Worm (Caenorhabditis elegans): Measurements from ENCODE around the gene mars-1.
A peak's percentile ranks its signal among the peaks of the same experiment; 100 is the strongest.

Gene mars-1

ce11 chrIV:11592820-11593219 is 42.5 kb downstream of the mars-1 start:
- no peak for TF ChIP-seq mab-5 (tag; optimal IDR thresholded peaks at IDR 0.05)
- no peak for TF ChIP-seq nhr-23 (tag; optimal IDR thresholded peaks at IDR 0.05)
- TF ChIP-seq aly-2 (tag; optimal IDR thresholded peaks at IDR 0.05), result no peak
- TF ChIP-seq nhr-21 (tag; optimal IDR thresholded peaks at IDR 0.05), result no peak
- TF ChIP-seq unc-39 (tag; optimal IDR thresholded peaks at IDR 0.05), result no peak
- TF ChIP-seq lin-11 (tag; optimal IDR thresholded peaks at IDR 0.05), result no peak
- no peak for TF ChIP-seq Y55F3AM.14 (GFP tag; optimal IDR thresholded peaks at IDR 0.05)
- peak; percentile 51 for TF ChIP-seq C34F6.9 (tag; optimal IDR thresholded peaks at IDR 0.05)
- no peak for TF ChIP-seq nhr-12 (tag; optimal IDR thresholded peaks at IDR 0.05)
- no peak for TF ChIP-seq nhr-10 (tag; optimal IDR thresholded peaks at IDR 0.05)
- no peak for TF ChIP-seq elt-1 (tag; optimal IDR thresholded peaks at IDR 0.05)
- no peak for TF ChIP-seq blmp-1 (tag; optimal IDR thresholded peaks at IDR 0.05; ENCODE audit: insufficient read depth)
- peak; percentile 51 for TF ChIP-seq sma-9 (GFP tag; optimal IDR thresholded peaks at IDR 0.05)
- no peak for TF ChIP-seq sma-9 (tag; optimal IDR thresholded peaks at IDR 0.05)
- TF ChIP-seq lsy-2 (tag; optimal IDR thresholded peaks at IDR 0.05), result peak in 1 of 2 experiments; percentile 65
- peak; percentile 79 for TF ChIP-seq unc-55 (GFP tag; optimal IDR thresholded peaks at IDR 0.05)
- TF ChIP-seq elt-3 (tag; optimal IDR thresholded peaks at IDR 0.05), result no peak
- TF ChIP-seq gmeb-1 (tag; optimal IDR thresholded peaks at IDR 0.05), result peak; percentile 7
- no peak for TF ChIP-seq dmd-4 (tag; optimal IDR thresholded peaks at IDR 0.05)
- TF ChIP-seq lin-13 (GFP tag; optimal IDR thresholded peaks at IDR 0.05), result peak; percentile 72
- peak; percentile 27 for TF ChIP-seq crh-2 (tag; optimal IDR thresholded peaks at IDR 0.05)
- no peak for TF ChIP-seq ceh-16 (tag; optimal IDR thresholded peaks at IDR 0.05)
- no peak for TF ChIP-seq ztf-1 (GFP tag; conservative IDR thresholded peaks at IDR 0.05)
- TF ChIP-seq alr-1 (tag; optimal IDR thresholded peaks at IDR 0.05), result no peak
- TF ChIP-seq snpc-4 (tag; optimal IDR thresholded peaks at IDR 0.05), result no peak
- TF ChIP-seq egl-27 (tag; optimal IDR thresholded peaks at IDR 0.05), result no peak
- TF ChIP-seq fos-1 (tag; optimal IDR thresholded peaks at IDR 0.05), result peak; percentile 53

- TF ChIP-seq egl-27 (tag; optimal IDR thresholded peaks at IDR 0.05) (no peak), ZK546.5 (tag; optimal IDR thresholded peaks at IDR 0.05) (no peak), ztf-4 (tag; optimal IDR thresholded peaks at IDR 0.05) (no peak), zag-1 (tag; optimal IDR thresholded peaks at IDR 0.05) (no peak), Y55F3AM.14 (GFP tag; optimal IDR thresholded peaks at IDR 0.05) (no peak), aly-2 (tag; optimal IDR thresholded peaks at IDR 0.05) (no peak), nhr-12 (tag; optimal IDR thresholded peaks at IDR 0.05) (no peak), nhr-237 (tag; optimal IDR thresholded peaks at IDR 0.05) (no peak), blmp-1 (tag; optimal IDR thresholded peaks at IDR 0.05; ENCODE audit: insufficient read depth) (no peak), sma-3 (GFP tag; optimal IDR thresholded peaks at IDR 0.05) (no peak), skn-1 (tag; optimal IDR thresholded peaks at IDR 0.05) (no peak), nhr-6 (tag; optimal IDR thresholded peaks at IDR 0.05) (no peak), lin-39 (tag; optimal IDR thresholded peaks at IDR 0.05) (no peak), elt-3 (tag; optimal IDR thresholded peaks at IDR 0.05) (no peak), unc-62 (GFP tag; optimal IDR thresholded peaks at IDR 0.05) (no peak), nhr-11 (tag; optimal IDR thresholded peaks at IDR 0.05) (no peak), lin-11 (tag; optimal IDR thresholded peaks at IDR 0.05) (no peak), mab-5 (tag; optimal IDR thresholded peaks at IDR 0.05) (no peak), fos-1 (tag; optimal IDR thresholded peaks at IDR 0.05) (no peak), snpc-4 (tag; optimal IDR thresholded peaks at IDR 0.05) (no peak)
Measured at ce11 chrIV:11592165-11592564, 43.1 kb downstream of the mars-1 start, which contains the start of gene spe-36. Gene spe-36, minus strand, starts transcription at chrIV:11592265.

ce11 chrIV:11586484-11586883 is 48.8 kb downstream of the mars-1 start:
- TF ChIP-seq unc-62 (GFP tag; optimal IDR thresholded peaks at IDR 0.05) (no peak), elt-1 (tag; optimal IDR thresholded peaks at IDR 0.05) (no peak), ztf-4 (tag; optimal IDR thresholded peaks at IDR 0.05) (no peak), C34F6.9 (tag; optimal IDR thresholded peaks at IDR 0.05) (no peak), nhr-10 (tag; optimal IDR thresholded peaks at IDR 0.05) (no peak), R02D3.7 (tag; optimal IDR thresholded peaks at IDR 0.05) (no peak), mab-5 (tag; optimal IDR thresholded peaks at IDR 0.05) (no peak), sem-4 (tag; optimal IDR thresholded peaks at IDR 0.05) (no peak), sma-9 (GFP tag; optimal IDR thresholded peaks at IDR 0.05) (no peak), sma-9 (tag; optimal IDR thresholded peaks at IDR 0.05) (no peak), peb-1 (tag; optimal IDR thresholded peaks at IDR 0.05) (no peak)

All from whole organism, L2 larva.